Fruit fly (Drosophila melanogaster) whole organism, embryonic: Measurements from ENCODE around the gene trem.

Experiments used
- ATbp ChIP-seq: fragments of 200-800 bp; sonication (Bioruptor generic); optimal IDR thresholded peaks from 2 replicates; lab custom pipeline; 2017; ENCODE audit warnings: missing biosample characterization, mild to moderate bottlenecking, missing genetic modification characterization, missing genetic modification reagents
- Bteb2 ChIP-seq: fragments of 200-800 bp; sonication (Bioruptor generic); optimal IDR thresholded peaks from 2 replicates; lab custom pipeline; 2016; ENCODE audit warnings: missing biosample characterization, missing genetic modification characterization
- CG10147 ChIP-seq: fragments of 200-800 bp; sonication (Bioruptor generic); optimal IDR thresholded peaks from 2 replicates; lab custom pipeline; 2019; ENCODE audit warnings: missing biosample characterization, mild to moderate bottlenecking, missing genetic modification characterization, moderate library complexity
- CG10462 ChIP-seq: fragments of 200-800 bp; sonication (Bioruptor generic); optimal IDR thresholded peaks from 2 replicates; lab custom pipeline; 2016; ENCODE audit warnings: missing biosample characterization, missing genetic modification characterization
- CG11504 ChIP-seq: fragments of 200-800 bp; sonication (Bioruptor generic); optimal IDR thresholded peaks from 3 replicates; lab custom pipeline; 2019; ENCODE audit warnings: missing biosample characterization, mild to moderate bottlenecking, missing genetic modification characterization, moderate library complexity
- CG13894 ChIP-seq: fragments of 200-800 bp; sonication (Bioruptor generic); optimal IDR thresholded peaks from 3 replicates; lab custom pipeline; 2018; ENCODE audit warnings: missing biosample characterization, mild to moderate bottlenecking, missing genetic modification characterization, moderate library complexity
- CG14050 ChIP-seq: fragments of 200-800 bp; sonication (Bioruptor generic); IDR thresholded peaks from 3 replicates; pipeline ENCODE4 v1.3.6; 2022; ENCODE audit warnings: missing biosample characterization, missing genetic modification characterization
- CG14710 ChIP-seq: fragments of 200-800 bp; sonication (Bioruptor generic); optimal IDR thresholded peaks from 3 replicates; lab custom pipeline; 2019; ENCODE audit warnings: missing biosample characterization, mild to moderate bottlenecking, missing genetic modification characterization, moderate library complexity
- CG16813 ChIP-seq: fragments of 200-800 bp; sonication (Bioruptor generic); IDR thresholded peaks from 3 replicates; pipeline ENCODE4 v1.3.6; 2022; ENCODE audit warnings: missing biosample characterization, missing genetic modification characterization; ENCODE audit not compliant: partially characterized antibody
- CG17385 ChIP-seq: fragments of 200-800 bp; sonication (Bioruptor generic); optimal IDR thresholded peaks from 3 replicates; lab custom pipeline; 2018; ENCODE audit warnings: missing biosample characterization, mild to moderate bottlenecking, missing genetic modification characterization
- CG17829 ChIP-seq: fragments of 200-800 bp; optimal IDR thresholded peaks from 2 replicates; lab custom pipeline; 2019; ENCODE audit warnings: missing biosample characterization, mild to moderate bottlenecking, missing genetic modification characterization, moderate library complexity
- CG1792 ChIP-seq: fragments of 200-800 bp; sonication (Bioruptor generic); optimal IDR thresholded peaks from 2 replicates; lab custom pipeline; 2016; ENCODE audit warnings: missing biosample characterization, missing genetic modification characterization
- CG2120 ChIP-seq: fragments of 200-800 bp; sonication (Bioruptor generic); optimal IDR thresholded peaks from 3 replicates; lab custom pipeline; 2016; ENCODE audit warnings: missing biosample characterization, missing genetic modification characterization
- CG2199 ChIP-seq: fragments of 200-800 bp; sonication (Bioruptor generic); IDR thresholded peaks from 3 replicates; pipeline ENCODE4 v1.3.6; 2022; ENCODE audit warnings: missing biosample characterization, missing genetic modification characterization
- CG30403 ChIP-seq: fragments of 200-800 bp; sonication (Bioruptor generic); optimal IDR thresholded peaks from 3 replicates; lab custom pipeline; 2016; ENCODE audit warnings: missing biosample characterization, missing genetic modification characterization
- CG31365 ChIP-seq: fragments of 200-800 bp; sonication (Bioruptor generic); optimal IDR thresholded peaks from 2 replicates; lab custom pipeline; 2018; ENCODE audit warnings: missing biosample characterization, mild to moderate bottlenecking, missing genetic modification characterization
- CG31388 ChIP-seq: fragments of 200-800 bp; sonication (Bioruptor generic); optimal IDR thresholded peaks from 2 replicates; lab custom pipeline; 2016; ENCODE audit warnings: missing biosample characterization, missing genetic modification characterization
- CG33557 ChIP-seq: fragments of 200-800 bp; sonication (Bioruptor generic); optimal IDR thresholded peaks from 2 replicates; lab custom pipeline; 2019; ENCODE audit warnings: missing biosample characterization, mild to moderate bottlenecking, missing genetic modification characterization, moderate library complexity
- CG43689 ChIP-seq: fragments of 200-800 bp; sonication (Bioruptor generic); IDR thresholded peaks from 2 replicates; pipeline ENCODE4 v1.3.6; 2022; ENCODE audit warnings: missing biosample characterization, missing genetic modification characterization
- CG4617 ChIP-seq: fragments of 200-800 bp; sonication (Bioruptor generic); optimal IDR thresholded peaks from 3 replicates; lab custom pipeline; 2016; ENCODE audit warnings: missing biosample characterization, missing genetic modification characterization, borderline replicate concordance
- CG5180 ChIP-seq: fragments of 200-800 bp; sonication (Bioruptor generic); optimal IDR thresholded peaks from 3 replicates; lab custom pipeline; 2017; ENCODE audit warnings: missing biosample characterization, missing genetic modification characterization, mild to moderate bottlenecking, moderate library complexity, missing genetic modification reagents
- CG6254 ChIP-seq: fragments of 200-800 bp; sonication (Bioruptor generic); optimal IDR thresholded peaks from 3 replicates; lab custom pipeline; 2017; ENCODE audit warnings: mild to moderate bottlenecking, missing biosample characterization, missing genetic modification reagents, missing genetic modification characterization
- CG6791 ChIP-seq: fragments of 200-800 bp; sonication (Bioruptor generic); IDR thresholded peaks from 3 replicates; pipeline ENCODE4 v1.3.6; 2022; ENCODE audit warnings: missing biosample characterization, missing genetic modification characterization; ENCODE audit not compliant: partially characterized antibody
- CG9215 ChIP-seq: fragments of 200-800 bp; sonication (Bioruptor generic); IDR thresholded peaks from 2 replicates; pipeline ENCODE4 v1.3.6; 2022; ENCODE audit warnings: missing biosample characterization, missing genetic modification characterization
- CoRest ChIP-seq: fragments of 200-800 bp; sonication (Bioruptor generic); optimal IDR thresholded peaks from 3 replicates; lab custom pipeline; 2018; ENCODE audit warnings: missing biosample characterization, mild to moderate bottlenecking, missing genetic modification characterization, moderate library complexity
- D19B ChIP-seq: fragments of 200-800 bp; sonication (Bioruptor generic); optimal IDR thresholded peaks from 2 replicates; lab custom pipeline; 2017; ENCODE audit warnings: missing biosample characterization, mild to moderate bottlenecking, missing genetic modification characterization
- Dref ChIP-seq: fragments of 200-800 bp; sonication (Bioruptor generic); IDR thresholded peaks from 2 replicates; pipeline ENCODE4 v1.3.6; 2022; ENCODE audit warnings: missing biosample characterization, missing genetic modification characterization
- Elba2 ChIP-seq: fragments of 200-800 bp; sonication (Bioruptor generic); optimal IDR thresholded peaks from 3 replicates; lab custom pipeline; 2016; ENCODE audit warnings: missing biosample characterization, missing genetic modification characterization
- Fer2 ChIP-seq: fragments of 200-800 bp; sonication (Bioruptor generic); optimal IDR thresholded peaks from 2 replicates; lab custom pipeline; 2018; ENCODE audit warnings: missing biosample characterization, mild to moderate bottlenecking, missing genetic modification characterization, moderate library complexity
- H2.0 ChIP-seq: fragments of 200-800 bp; sonication (Bioruptor generic); IDR thresholded peaks from 2 replicates; pipeline ENCODE4 v1.3.6; 2022; ENCODE audit warnings: missing biosample characterization, missing genetic modification characterization
- MBD-R2 ChIP-seq: fragments of 200-800 bp; sonication (Bioruptor generic); IDR thresholded peaks from 2 replicates; pipeline ENCODE4 v1.3.6; 2022; ENCODE audit warnings: missing biosample characterization, missing genetic modification characterization
- Mrtf ChIP-seq: fragments of 200-800 bp; sonication (Bioruptor generic); IDR thresholded peaks from 3 replicates; pipeline ENCODE4 v1.3.6; 2022; ENCODE audit warnings: missing biosample characterization, missing genetic modification characterization
- Sry-β ChIP-seq: fragments of 200-800 bp; sonication (Bioruptor generic); optimal IDR thresholded peaks from 2 replicates; lab custom pipeline; 2018; ENCODE audit warnings: missing biosample characterization, mild to moderate bottlenecking, missing genetic modification characterization, moderate library complexity
- TFAM ChIP-seq: fragments of 200-800 bp; sonication (Bioruptor generic); optimal IDR thresholded peaks from 2 replicates; lab custom pipeline; 2017; ENCODE audit warnings: missing biosample characterization, missing genetic modification characterization, inconsistent platforms
- Taf1 ChIP-seq: fragments of 200-800 bp; sonication (Bioruptor generic); IDR thresholded peaks from 2 replicates; pipeline ENCODE4 v1.3.6; 2022; ENCODE audit warnings: missing biosample characterization, missing genetic modification characterization
- Xbp1 ChIP-seq: fragments of 200-800 bp; sonication (Bioruptor generic); optimal IDR thresholded peaks from 3 replicates; lab custom pipeline; 2016; ENCODE audit warnings: missing biosample characterization, mild to moderate bottlenecking, missing genetic modification characterization
- cwo ChIP-seq: fragments of 200-800 bp; sonication (Bioruptor generic); optimal IDR thresholded peaks from 3 replicates; lab custom pipeline; 2017; ENCODE audit warnings: missing biosample characterization, missing genetic modification characterization, mild to moderate bottlenecking, moderate library complexity, missing genetic modification reagents
- dpn ChIP-seq, 2 experiments: fragments of 200-800 bp; sonication (Bioruptor generic); optimal IDR thresholded peaks; 3 replicates each; lab custom pipeline; 2016; ENCODE audit warnings: missing biosample characterization in 2 of 2, missing genetic modification characterization in 2 of 2
- ewg ChIP-seq: fragments of 200-800 bp; sonication (Bioruptor generic); optimal IDR thresholded peaks from 3 replicates; lab custom pipeline; 2017; ENCODE audit warnings: mild to moderate bottlenecking, missing biosample characterization, missing genetic modification reagents, missing genetic modification characterization
- fd96Cb ChIP-seq: fragments of 200-800 bp; sonication (Bioruptor generic); optimal IDR thresholded peaks from 2 replicates; lab custom pipeline; 2018; ENCODE audit warnings: missing biosample characterization, mild to moderate bottlenecking, missing genetic modification characterization, moderate library complexity
- gcm ChIP-seq: fragments of 200-800 bp; sonication (Bioruptor generic); optimal IDR thresholded peaks from 2 replicates; lab custom pipeline; 2019; ENCODE audit warnings: missing biosample characterization, mild to moderate bottlenecking, missing genetic modification characterization, moderate library complexity
- grau ChIP-seq: fragments of 200-800 bp; optimal IDR thresholded peaks from 3 replicates; lab custom pipeline; 2019; ENCODE audit warnings: missing biosample characterization, mild to moderate bottlenecking, missing genetic modification characterization, moderate library complexity
- lilli ChIP-seq: fragments of 200-800 bp; sonication (Bioruptor generic); optimal IDR thresholded peaks from 3 replicates; lab custom pipeline; 2016; ENCODE audit warnings: missing biosample characterization, missing genetic modification characterization
- lov ChIP-seq, 2 experiments: fragments of 200-800 bp in 1 of 2; fragments of >200 bp in 1 of 2; sonication (Bioruptor generic) in 1 of 2; IDR thresholded peaks in 1 of 2; optimal IDR thresholded peaks in 1 of 2; 2 replicates in 1 of 2; 3 replicates in 1 of 2; pipeline versions ENCODE4 v1.3.6 to Lab custom; 2017 to 2022; ENCODE audit warnings: missing biosample characterization in 1 of 2, missing genetic modification characterization in 1 of 2
- p53 ChIP-seq: fragments of 200-800 bp; sonication (Bioruptor generic); optimal IDR thresholded peaks from 2 replicates; lab custom pipeline; 2016; ENCODE audit warnings: missing biosample characterization, missing genetic modification characterization
- prd ChIP-seq, 3 experiments: fragments of >200 bp in 2 of 3; fragments of 200-800 bp in 1 of 3; sonication (Bioruptor generic) in 1 of 3; optimal IDR thresholded peaks in 2 of 3; IDR thresholded peaks in 1 of 3; 2 replicates in 2 of 3; 3 replicates in 1 of 3; pipeline versions ENCODE4 v1.3.6 to Lab custom; 2017 to 2022; ENCODE audit warnings: missing biosample characterization in 1 of 3, missing genetic modification characterization in 1 of 3
- rib ChIP-seq: fragments of 200-800 bp; sonication (Bioruptor generic); IDR thresholded peaks from 2 replicates; pipeline ENCODE4 v1.3.6; 2022; ENCODE audit warnings: missing biosample characterization, missing genetic modification characterization
- sug ChIP-seq: fragments of 200-800 bp; optimal IDR thresholded peaks from 2 replicates; lab custom pipeline; 2019; ENCODE audit warnings: missing biosample characterization, mild to moderate bottlenecking, missing genetic modification characterization, moderate library complexity
- tio ChIP-seq: fragments of 200-800 bp; sonication (Bioruptor generic); optimal IDR thresholded peaks from 2 replicates; lab custom pipeline; 2017; ENCODE audit warnings: missing biosample characterization, missing genetic modification characterization, inconsistent platforms
- trem ChIP-seq: fragments of 200-800 bp; optimal IDR thresholded peaks from 3 replicates; lab custom pipeline; 2019; ENCODE audit warnings: missing biosample characterization, mild to moderate bottlenecking, missing genetic modification characterization, moderate library complexity

The trem gene

DNA sequence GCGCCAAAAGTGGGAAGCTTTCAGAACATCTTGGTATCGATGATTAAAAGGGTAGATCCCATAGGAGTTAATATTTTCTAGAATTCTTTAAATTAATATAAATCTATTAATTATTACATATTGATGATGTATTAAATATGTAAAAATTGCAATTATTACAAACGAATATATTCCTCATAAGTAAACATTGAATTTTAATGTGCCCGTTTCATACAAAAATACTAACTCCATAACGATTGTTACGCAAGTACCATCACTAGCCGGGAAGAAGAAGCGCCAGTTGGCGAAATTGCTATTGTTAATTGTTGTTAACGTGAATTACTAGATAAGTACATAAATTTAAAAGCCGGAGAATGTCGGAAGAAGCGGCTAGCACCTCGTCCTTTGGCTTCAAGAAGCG is 26.4 kb upstream of the trem start, which contains the start of gene mdlc (continued):
- TF ChIP-seq CG14050 (GFP tag; lab: Robert Waterston, UW) (no peak), grau (tag; lab: Kevin White, UChicago) (no peak), ATbp (GFP tag; lab: Kevin White, UChicago) (no peak), CG17829 (tag; lab: Kevin White, UChicago) (no peak), CG33557 (GFP tag; lab: Kevin White, UChicago) (no peak), dpn (GFP tag; optimal IDR thresholded peaks at IDR 0.05; lab: Kevin White, UChicago) (peak in 1 of 2 experiments; percentile 0), p53 (GFP tag; lab: Kevin White, UChicago) (no peak), CG6254 (GFP tag; lab: Kevin White, UChicago) (no peak), CG43689 (no peak), Bteb2 (GFP tag; lab: Kevin White, UChicago) (no peak), CG5180 (GFP tag; lab: Kevin White, UChicago) (no peak), Sry-β (GFP tag; lab: Kevin White, UChicago) (no peak), Taf1 (no peak), Xbp1 (GFP tag; lab: Kevin White, UChicago) (peak; percentile 17), gcm (GFP tag; lab: Kevin White, UChicago) (no peak), Fer2 (tag; lab: Kevin White, UChicago) (no peak), D19B (no peak), lov (optimal IDR thresholded peaks at IDR 0.05; lab: Kevin White, UChicago) (no peak), lov (GFP tag; IDR thresholded peaks at IDR 0.05; lab: Robert Waterston, UW) (no peak), CoRest (peak; percentile 59), Dref (peak; percentile 42), CG31365 (tag; lab: Kevin White, UChicago) (no peak), CG4617 (peak; percentile 29), MBD-R2 (GFP tag; lab: Robert Waterston, UW) (peak; percentile 66), CG6791 (GFP tag; lab: Robert Waterston, UW) (no peak), CG31388 (GFP tag; lab: Kevin White, UChicago) (no peak), Mrtf (no peak), CG2120 (GFP tag; lab: Kevin White, UChicago) (peak; percentile 10), TFAM (GFP tag; lab: Kevin White, UChicago) (no peak), CG16813 (GFP tag; lab: Robert Waterston, UW) (peak; percentile 71), CG14710 (tag; lab: Kevin White, UChicago) (peak; percentile 40), lilli (GFP tag; lab: Kevin White, UChicago) (no peak), cwo (GFP tag; lab: Kevin White, UChicago) (no peak), fd96Cb (no peak), tio (no peak), trem (tag; lab: Kevin White, UChicago) (peak; percentile 35), CG9215 (GFP tag; lab: Robert Waterston, UW) (no peak), sug (tag; lab: Kevin White, UChicago) (peak; percentile 39), CG13894 (no peak), CG2199 (no peak), CG10462 (no peak), CG1792 (GFP tag; lab: Kevin White, UChicago) (no peak), CG10147 (GFP tag; lab: Kevin White, UChicago) (peak; percentile 13), prd (optimal IDR thresholded peaks at IDR 0.05; lab: Kevin White, UChicago) (no peak), prd (GFP tag; IDR thresholded peaks at IDR 0.05; lab: Robert Waterston, UW) (peak; percentile 33; the same call in 1 of the 3 replicates), rib (GFP tag; lab: Robert Waterston, UW) (no peak), CG17385 (GFP tag; lab: Kevin White, UChicago) (peak; percentile 94), CG30403 (GFP tag; lab: Kevin White, UChicago) (peak; percentile 22), H2.0 (GFP tag; lab: Robert Waterston, UW) (no peak), Elba2 (GFP tag; lab: Kevin White, UChicago) (peak; percentile 6), ewg (no peak), CG11504 (tag; lab: Kevin White, UChicago) (peak; percentile 33)
